Fruit fly (Drosophila melanogaster) Kc167 (cell line): ENCODE measurements around the gene PMP34.

Experiments
- Myc ChIP-seq: fragments of >200 bp; optimal IDR thresholded peaks from 2 replicates; lab custom pipeline; 2017; ENCODE audit warnings: missing external identifiers
- ttk ChIP-seq: sonication (Bioruptor generic); optimal IDR thresholded peaks from 2 replicates; lab custom pipeline; 2017; ENCODE audit warnings: missing external identifiers

- TF ChIP-seq ttk (lab: Kevin White, UChicago) (no peak), Myc (lab: Kevin White, UChicago) (no peak)
Measured at dm6 chr3L:4341078-4341477, 22.5 kb downstream of the PMP34 start.
